Worm (Caenorhabditis elegans) whole organism, early embryonic: ENCODE data around the gene tbp-1.

Source experiments
- B0310.2 ChIP-seq: sonication (generic microtip); optimal IDR thresholded peaks from 2 replicates; lab custom pipeline; 2016; ENCODE audit warnings: mild to moderate bottlenecking, missing genetic modification characterization, missing compliant biosample characterization
- F13C5.2 ChIP-seq: sonication (generic microtip); optimal IDR thresholded peaks from 2 replicates; lab custom pipeline; 2017; ENCODE audit warnings: mild to moderate bottlenecking, missing genetic modification characterization, inconsistent platforms, missing compliant biosample characterization
- aly-1 ChIP-seq: sonication (generic microtip); optimal IDR thresholded peaks from 2 replicates; lab custom pipeline; 2016; ENCODE audit warnings: missing genetic modification characterization, missing compliant biosample characterization
- ama-1 ChIP-seq: fragments of 150-350 bp; optimal IDR thresholded peaks from 2 replicates; lab custom pipeline; 2014
- ceh-13 ChIP-seq: fragments of 200-800 bp; sonication (Bioruptor generic); optimal IDR thresholded peaks from 2 replicates; lab custom pipeline; 2018; ENCODE audit warnings: mild to moderate bottlenecking, missing genetic modification characterization, missing compliant biosample characterization
- ceh-36 ChIP-seq: sonication (generic microtip); optimal IDR thresholded peaks from 2 replicates; lab custom pipeline; 2016; ENCODE audit warnings: missing genetic modification characterization, inconsistent platforms, missing compliant biosample characterization
- ets-7 ChIP-seq: sonication (generic microtip); optimal IDR thresholded peaks from 2 replicates; lab custom pipeline; 2016; ENCODE audit warnings: missing genotype, missing genetic modification characterization, missing compliant biosample characterization
- flt-1 ChIP-seq: fragments of 200-800 bp; sonication (Bioruptor generic); IDR thresholded peaks from 2 replicates; pipeline ENCODE4 v1.3.6; 2022; ENCODE audit warnings: missing genetic modification characterization, missing compliant biosample characterization
- hmbx-1 ChIP-seq: sonication (generic microtip); optimal IDR thresholded peaks from 2 replicates; lab custom pipeline; 2016; ENCODE audit warnings: mild to moderate bottlenecking, missing genetic modification characterization, missing compliant biosample characterization
- hmg-4 ChIP-seq: fragments of 200-800 bp; sonication (Bioruptor generic); optimal IDR thresholded peaks from 2 replicates; lab custom pipeline; 2018; ENCODE audit warnings: mild to moderate bottlenecking, missing genetic modification characterization, missing compliant biosample characterization
- hnd-1 ChIP-seq: sonication (generic microtip); optimal IDR thresholded peaks from 2 replicates; lab custom pipeline; 2016; ENCODE audit warnings: missing genetic modification characterization, missing compliant biosample characterization
- pes-1 ChIP-seq: fragments of 200-800 bp; sonication (Bioruptor generic); IDR thresholded peaks from 2 replicates; pipeline ENCODE4 v1.3.6; 2022; ENCODE audit warnings: missing genetic modification reagents, missing genetic modification characterization, missing compliant biosample characterization
- scrt-1 ChIP-seq: fragments of 200-800 bp; sonication (Bioruptor generic); IDR thresholded peaks from 2 replicates; pipeline ENCODE4 v1.3.6; 2022; ENCODE audit warnings: missing genetic modification characterization, missing compliant biosample characterization
- sea-1 ChIP-seq: fragments of 200-800 bp; sonication (Bioruptor generic); conservative IDR thresholded peaks from 2 replicates; pipeline ENCODE4 v1.3.6; 2022; ENCODE audit warnings: missing genetic modification characterization, missing compliant biosample characterization
- tbx-11 ChIP-seq: fragments of 200-800 bp; sonication (Bioruptor generic); IDR thresholded peaks from 2 replicates; pipeline ENCODE4 v1.3.6; 2022; ENCODE audit warnings: missing genetic modification characterization, missing compliant biosample characterization
- tbx-37 ChIP-seq: fragments of 200-800 bp; sonication (Bioruptor generic); conservative IDR thresholded peaks from 2 replicates; pipeline ENCODE4 v1.3.6; 2022; ENCODE audit warnings: missing genetic modification reagents, missing genetic modification characterization, missing compliant biosample characterization
- tra-4 ChIP-seq: sonication (generic microtip); optimal IDR thresholded peaks from 2 replicates; lab custom pipeline; 2017; ENCODE audit warnings: missing genetic modification characterization, missing compliant biosample characterization

tbp-1 gene

DNA sequence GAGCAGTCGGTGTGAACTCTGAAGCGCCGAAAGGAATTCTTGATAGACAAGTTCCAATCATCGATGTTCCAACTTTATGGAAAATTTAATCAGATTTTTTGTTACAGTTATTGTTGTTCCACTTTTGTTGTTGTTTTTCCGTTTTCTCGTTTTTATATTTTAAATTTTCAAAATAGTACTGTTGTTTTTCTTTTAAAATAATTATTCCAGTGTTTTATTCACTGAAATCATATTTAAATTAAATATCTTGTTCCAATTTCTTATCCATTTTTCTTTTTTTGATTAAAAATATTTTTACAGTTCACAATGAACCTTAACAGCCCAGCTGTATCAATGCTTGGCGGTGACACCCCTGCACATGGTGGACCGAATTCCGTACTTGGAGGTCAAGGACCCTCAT, at the start of gene tbp-1:
Gene tbp-1 (plus strand): TSS at position 301 of the 400 bp plus-strand sequence.
- TF ChIP-seq flt-1 (GFP tag; lab: Robert Waterston, UW) (no peak), hnd-1 (tag; lab: Kevin White, UChicago) (no peak), B0310.2 (tag; lab: Kevin White, UChicago) (no peak), tbx-11 (GFP tag; lab: Robert Waterston, UW) (no peak), tbx-37 (GFP tag; lab: Robert Waterston, UW) (no peak), ceh-13 (no peak), aly-1 (no peak), hmbx-1 (no peak)

DNA sequence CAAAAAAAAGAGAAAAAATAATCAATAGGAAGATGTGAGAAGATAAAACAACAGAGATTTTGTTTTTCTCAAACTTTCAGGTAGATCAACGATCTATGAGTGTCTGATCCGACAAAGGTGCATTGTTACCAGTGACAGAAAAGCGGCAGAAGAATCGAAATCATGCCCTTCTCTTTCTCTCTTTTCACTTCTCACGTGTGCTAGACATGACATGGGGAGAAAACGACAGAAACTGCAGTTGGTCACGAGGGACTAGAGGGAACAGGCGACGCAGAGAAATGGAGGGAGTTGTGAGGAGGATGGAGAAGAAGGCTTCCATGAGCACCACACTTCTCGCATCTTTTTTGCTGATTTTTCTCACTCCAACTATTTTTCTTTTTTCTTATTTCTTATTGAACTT, 48.6 kb upstream of the tbp-1 start, which contains the start of gene F56C9.10:
Gene F56C9.10 (minus strand): TSS at position 97 of the 400 bp plus-strand sequence.
- TF ChIP-seq hmbx-1 = no peak
- peak; percentile 40 for TF ChIP-seq hmg-4 (GFP tag; lab: Kevin White, UChicago)
- peak; percentile 25 for TF ChIP-seq F13C5.2

DNA sequence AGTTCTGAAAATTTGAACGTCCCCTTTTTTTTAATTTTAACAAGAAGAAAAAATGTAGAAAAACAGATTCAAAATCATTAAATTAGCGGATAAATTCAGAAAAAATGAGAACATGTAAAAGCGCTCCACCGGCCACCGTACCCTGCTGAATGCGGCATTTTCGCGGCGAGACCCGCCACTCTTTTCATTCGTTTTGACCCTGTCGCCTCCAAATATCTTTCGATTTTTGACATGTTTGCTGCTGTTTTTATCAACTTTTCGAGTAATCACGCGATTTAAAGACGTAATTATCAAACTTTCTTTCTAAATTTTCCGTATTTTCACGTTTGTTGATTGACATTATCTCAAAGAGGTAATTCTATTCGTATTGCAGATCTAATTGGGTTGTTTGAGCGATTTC, 47.6 kb upstream of the tbp-1 start, which contains the start of gene gsp-2:
Gene gsp-2 (plus strand): TSS at position 374 of the 400 bp plus-strand sequence.
- TF ChIP-seq flt-1 (GFP tag; lab: Robert Waterston, UW) = no peak
- no peak for TF ChIP-seq hmbx-1
- peak; percentile 10 for TF ChIP-seq hmg-4 (GFP tag; lab: Kevin White, UChicago)

DNA sequence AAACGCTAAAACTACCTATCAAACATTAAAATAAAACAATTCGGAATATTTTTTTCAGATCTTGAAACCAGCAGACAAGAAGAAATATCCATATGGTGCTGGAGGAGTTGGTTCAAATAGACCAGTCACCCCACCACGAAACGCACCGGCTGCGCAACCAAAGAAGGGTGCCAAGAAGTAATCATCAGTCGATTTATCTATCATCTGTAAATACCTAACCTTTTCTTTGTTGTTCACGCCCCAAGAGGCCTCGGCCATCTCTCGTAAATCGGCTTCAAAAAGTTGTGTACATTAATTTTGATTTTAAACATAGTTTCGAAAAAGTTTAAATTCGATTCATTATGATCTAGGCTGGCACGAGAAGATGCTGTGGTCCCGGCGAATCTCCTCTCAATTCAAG, 45.8 kb upstream of the tbp-1 start:
- TF ChIP-seq tbx-11 (GFP tag; lab: Robert Waterston, UW) = 0 out of 2 replicates have a peak, but pooled peaks have one; percentile 10
- TF ChIP-seq hnd-1 (tag; lab: Kevin White, UChicago) = no peak
- TF ChIP-seq ceh-13 = no peak
- TF ChIP-seq hmg-4 (GFP tag; lab: Kevin White, UChicago) = no peak
- TF ChIP-seq tbx-37 (GFP tag; lab: Robert Waterston, UW) = no peak
- no peak for TF ChIP-seq flt-1 (GFP tag; lab: Robert Waterston, UW)
- no peak for TF ChIP-seq ama-1 (lab: Kevin White, UChicago)
- no peak for TF ChIP-seq aly-1

DNA sequence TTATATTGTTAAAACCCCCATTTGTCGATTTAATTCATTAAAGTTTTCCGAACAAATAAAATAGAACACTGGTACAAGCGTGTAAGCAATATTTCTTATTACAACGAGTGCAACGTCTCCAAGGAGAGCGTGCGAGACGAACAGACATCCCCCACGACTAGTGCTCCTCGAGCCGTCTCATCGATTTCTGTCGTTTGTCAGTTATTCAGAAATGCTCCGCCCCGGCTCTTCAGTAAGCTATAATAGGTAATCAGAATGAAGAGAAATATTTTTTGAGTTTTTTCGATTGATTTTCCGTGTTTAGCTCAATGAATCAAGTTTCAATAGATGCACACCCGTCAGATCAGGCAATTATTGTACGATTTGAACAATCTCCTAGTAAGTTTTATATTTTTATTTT, 45.1 kb upstream of the tbp-1 start, which contains the start of gene kap-1:
Gene kap-1 (plus strand): TSS at position 143 of the 400 bp plus-strand sequence.
- no peak for TF ChIP-seq pes-1 (GFP tag; lab: Robert Waterston, UW)
- TF ChIP-seq ceh-13 = no peak
- no peak for TF ChIP-seq hmg-4 (GFP tag; lab: Kevin White, UChicago)
- TF ChIP-seq F13C5.2 = no peak
- no peak for TF ChIP-seq tbx-11 (GFP tag; lab: Robert Waterston, UW)
- no peak for TF ChIP-seq scrt-1 (GFP tag; lab: Robert Waterston, UW)
- TF ChIP-seq hnd-1 (tag; lab: Kevin White, UChicago) = no peak
- no peak for TF ChIP-seq B0310.2 (tag; lab: Kevin White, UChicago)
- no peak for TF ChIP-seq flt-1 (GFP tag; lab: Robert Waterston, UW)
- TF ChIP-seq sea-1 = no peak

DNA sequence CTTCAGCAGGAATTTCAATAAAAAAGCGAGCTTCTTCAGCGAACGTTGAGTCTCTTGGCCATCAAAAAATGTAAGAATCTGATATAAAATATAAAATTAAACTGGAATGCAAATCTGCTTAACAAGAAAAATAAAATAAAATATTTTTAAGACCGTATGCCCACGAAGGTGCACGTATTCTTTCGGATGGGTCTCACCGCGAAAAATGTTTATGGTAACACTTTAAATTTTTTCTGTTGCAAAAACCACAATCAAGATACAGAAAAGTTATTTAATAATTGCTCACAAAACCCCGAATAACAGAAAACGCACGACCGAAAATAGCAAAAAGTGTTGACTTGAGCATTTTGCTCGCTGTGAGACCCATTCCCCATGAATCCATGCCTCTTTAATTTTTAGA, 44.7 kb upstream of the tbp-1 start:
- TF ChIP-seq sea-1 = no peak
- TF ChIP-seq aly-1 = no peak
- TF ChIP-seq hnd-1 (tag; lab: Kevin White, UChicago) = no peak

DNA sequence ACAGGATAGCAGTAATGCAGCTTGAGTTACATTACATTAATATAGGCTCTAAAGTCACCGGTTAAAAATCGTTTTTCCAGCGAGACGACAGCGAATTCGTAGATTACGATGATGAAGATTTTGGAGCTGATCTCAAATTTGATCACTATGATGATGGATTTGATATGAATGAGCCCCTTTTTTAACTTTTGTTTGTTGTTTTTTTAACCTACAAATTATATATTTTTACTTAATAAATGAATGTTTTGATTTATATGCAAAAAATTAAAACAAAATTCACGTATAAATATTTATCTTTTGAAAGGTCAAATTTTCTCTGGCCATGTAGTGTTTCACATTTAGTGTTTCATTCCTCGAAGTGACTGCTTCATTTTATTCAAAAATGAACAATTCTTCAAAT, 40.4 kb upstream of the tbp-1 start, which contains the start of gene F08F8.6:
Gene F08F8.6 (plus strand): TSS at position 301 of the 400 bp plus-strand sequence.
- no peak for TF ChIP-seq aly-1
- TF ChIP-seq ceh-13 = no peak
- TF ChIP-seq scrt-1 (GFP tag; lab: Robert Waterston, UW) = no peak
- TF ChIP-seq sea-1 = no peak
- TF ChIP-seq ets-7 (tag; lab: Kevin White, UChicago) = no peak
- no peak for TF ChIP-seq tbx-37 (GFP tag; lab: Robert Waterston, UW)
- TF ChIP-seq tra-4 (tag; lab: Kevin White, UChicago) = no peak
- TF ChIP-seq hmbx-1 = no peak
- TF ChIP-seq pes-1 (GFP tag; lab: Robert Waterston, UW) = no peak
- TF ChIP-seq hmg-4 (GFP tag; lab: Kevin White, UChicago) = no peak
- no peak for TF ChIP-seq ama-1 (lab: Kevin White, UChicago)
- TF ChIP-seq ceh-36 = no peak
- TF ChIP-seq tbx-11 (GFP tag; lab: Robert Waterston, UW) = no peak
- no peak for TF ChIP-seq F13C5.2
- no peak for TF ChIP-seq flt-1 (GFP tag; lab: Robert Waterston, UW)
- TF ChIP-seq hnd-1 (tag; lab: Kevin White, UChicago) = no peak

DNA sequence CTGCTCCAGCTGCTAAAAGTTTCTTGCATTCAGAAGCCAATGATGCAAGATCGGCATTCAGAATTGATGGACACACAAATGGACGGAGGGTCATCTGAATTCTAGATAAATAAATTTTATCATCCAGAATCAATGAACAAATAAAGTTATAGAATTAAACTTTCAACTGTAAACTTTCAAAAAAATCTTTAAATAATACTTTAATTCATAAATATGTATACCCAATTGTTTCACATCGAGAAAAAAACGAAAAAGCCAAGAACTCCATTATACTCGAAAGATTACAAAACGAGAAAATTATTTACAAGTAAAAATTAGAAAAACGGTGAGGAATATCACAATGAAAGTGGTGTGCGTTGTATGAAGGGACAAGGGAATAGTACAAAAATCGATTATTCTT, 36.8 kb upstream of the tbp-1 start, which contains the start of gene F08F8.7:
Gene F08F8.7 (minus strand): TSS at position 101 of the 400 bp plus-strand sequence.
- TF ChIP-seq scrt-1 (GFP tag; lab: Robert Waterston, UW) (no peak), tbx-11 (GFP tag; lab: Robert Waterston, UW) (no peak), pes-1 (GFP tag; lab: Robert Waterston, UW) (no peak), flt-1 (GFP tag; lab: Robert Waterston, UW) (no peak), sea-1 (no peak), F13C5.2 (no peak), hnd-1 (tag; lab: Kevin White, UChicago) (no peak), hmbx-1 (no peak), aly-1 (no peak), ceh-36 (no peak), ama-1 (lab: Kevin White, UChicago) (no peak), ceh-13 (no peak), tbx-37 (GFP tag; lab: Robert Waterston, UW) (no peak), tra-4 (tag; lab: Kevin White, UChicago) (no peak), ets-7 (tag; lab: Kevin White, UChicago) (no peak), B0310.2 (tag; lab: Kevin White, UChicago) (no peak)
